Fruit fly (Drosophila melanogaster): ENCODE results near the gene Zyx.

The Zyx gene

dm6 chr4:1029198-1029795 lies 35.5 kb downstream of the Zyx start, which contains the start of gene Mpv17:
Gene Mpv17 (minus strand): TSS chr4:1029361.
- no peak for TF ChIP-seq CG15710 (tag; optimal IDR thresholded peaks at IDR 0.05)
- TF ChIP-seq Pif1B (GFP tag; optimal IDR thresholded peaks at IDR 0.05), result peak; percentile 20

DNA sequence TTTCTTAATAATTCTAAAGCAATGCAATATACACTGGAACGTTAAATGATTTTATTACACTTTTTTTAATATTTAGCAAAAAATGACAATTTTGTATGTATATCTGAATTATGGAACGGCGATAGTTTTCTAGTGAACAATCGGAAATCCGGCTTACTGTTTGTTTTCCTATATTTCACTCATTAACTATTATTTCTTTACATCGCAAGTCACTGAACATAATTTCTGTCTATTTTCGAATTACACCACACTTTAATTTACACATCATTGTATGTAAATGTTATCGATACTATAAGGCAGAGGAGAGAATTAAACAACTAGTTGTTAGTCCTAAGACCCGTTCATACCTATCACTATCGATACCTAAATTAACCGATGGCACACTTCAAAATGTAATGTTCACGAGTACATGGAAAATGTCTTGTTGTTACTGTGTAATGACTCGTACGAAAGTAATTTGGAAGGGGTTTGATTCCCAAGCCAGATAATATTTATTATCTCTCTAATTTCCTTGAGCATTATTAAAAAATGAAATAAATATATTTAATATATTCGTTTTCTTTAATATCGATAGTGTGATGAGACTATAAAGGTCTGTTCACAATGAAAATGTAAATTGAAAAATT lies 37.9 kb downstream of the Zyx start, which contains the start of gene PlexA:
PlexA (minus strand) TSS at position 296 of the 626 bp plus-strand sequence.
- TF ChIP-seq CG14655 (GFP tag; optimal IDR thresholded peaks at IDR 0.05), result peak; percentile 82
- peak; percentile 89 for TF ChIP-seq CG17806 (tag; optimal IDR thresholded peaks at IDR 0.05)
- TF ChIP-seq rn (GFP tag; IDR thresholded peaks at IDR 0.05), result peak; percentile 93
- TF ChIP-seq CG4496 (GFP tag; IDR thresholded peaks at IDR 0.05), result peak; percentile 94; the same call in 2 of the 3 replicates
- peak; percentile 87 for TF ChIP-seq CG12605 (GFP tag; IDR thresholded peaks at IDR 0.05)
- TF ChIP-seq Pif1B (GFP tag; optimal IDR thresholded peaks at IDR 0.05), result peak; percentile 9
- TF ChIP-seq CG32121 (GFP tag; IDR thresholded peaks at IDR 0.05), result peak; percentile 78
- TF ChIP-seq CG10348 (GFP tag; IDR thresholded peaks at IDR 0.05), result no peak; the same call in none of the 2 replicates
- TF ChIP-seq D1 (tag; optimal IDR thresholded peaks at IDR 0.05), result peak; percentile 14
- no peak for TF ChIP-seq CG13204 (GFP tag; optimal IDR thresholded peaks at IDR 0.05)
- TF ChIP-seq CG9948 (tag; optimal IDR thresholded peaks at IDR 0.05), result peak; percentile 76
- no peak for TF ChIP-seq fd96Ca (GFP tag; IDR thresholded peaks at IDR 0.05)
- TF ChIP-seq Ets98B (GFP tag; IDR thresholded peaks at IDR 0.05), result peak; percentile 86
- peak; percentile 49 for TF ChIP-seq gl (tag; optimal IDR thresholded peaks at IDR 0.05)
- peak; percentile 89 for TF ChIP-seq CG15710 (tag; optimal IDR thresholded peaks at IDR 0.05)
- no peak for TF ChIP-seq Pif1A (GFP tag; optimal IDR thresholded peaks at IDR 0.05)
- TF ChIP-seq Snoo (tag; optimal IDR thresholded peaks at IDR 0.05), result peak; percentile 78
- peak; percentile 74 for TF ChIP-seq CG34367 (tag; optimal IDR thresholded peaks at IDR 0.05)
- TF ChIP-seq CG8159 (tag; optimal IDR thresholded peaks at IDR 0.05), result peak; percentile 86
- TF ChIP-seq EcR (GFP tag; optimal IDR thresholded peaks at IDR 0.05), result no peak
- peak; percentile 62 for TF ChIP-seq CG8301 (tag; optimal IDR thresholded peaks at IDR 0.05)

DNA sequence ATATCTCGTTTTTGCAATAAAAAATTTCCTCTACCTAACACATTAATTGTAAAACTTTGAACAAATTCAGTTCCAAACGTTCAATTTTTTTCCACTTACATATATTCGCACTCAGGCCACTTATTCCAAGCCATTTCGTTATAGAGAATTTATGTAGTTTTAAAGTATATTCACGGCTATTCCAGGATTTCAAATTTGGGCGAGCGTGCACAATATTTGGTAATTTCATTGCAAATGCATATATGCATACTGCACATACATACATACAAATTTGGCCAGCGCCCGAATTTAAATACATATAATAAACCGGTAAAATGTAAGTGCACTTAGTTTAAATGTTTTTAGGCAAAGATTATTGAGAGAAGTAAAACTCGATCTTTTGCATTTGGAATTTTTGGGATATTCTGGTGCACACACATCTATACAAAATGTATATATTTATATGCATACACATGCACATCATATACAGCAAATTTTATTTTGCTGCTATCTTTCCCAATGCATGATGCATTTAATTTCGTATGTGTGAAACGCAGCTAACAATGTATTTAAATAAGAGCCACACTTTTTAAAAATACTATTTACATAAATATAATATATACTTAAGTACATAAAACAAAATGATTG lies 38.6 kb downstream of the Zyx start:
- no peak for TF ChIP-seq gl (tag; optimal IDR thresholded peaks at IDR 0.05)
- no peak for TF ChIP-seq CG34367 (tag; optimal IDR thresholded peaks at IDR 0.05)
- TF ChIP-seq Ets98B (GFP tag; IDR thresholded peaks at IDR 0.05), result no peak
- TF ChIP-seq Pif1B (GFP tag; optimal IDR thresholded peaks at IDR 0.05), result no peak
- TF ChIP-seq Pif1A (GFP tag; optimal IDR thresholded peaks at IDR 0.05), result no peak
- no peak for TF ChIP-seq Snoo (tag; optimal IDR thresholded peaks at IDR 0.05)

DNA sequence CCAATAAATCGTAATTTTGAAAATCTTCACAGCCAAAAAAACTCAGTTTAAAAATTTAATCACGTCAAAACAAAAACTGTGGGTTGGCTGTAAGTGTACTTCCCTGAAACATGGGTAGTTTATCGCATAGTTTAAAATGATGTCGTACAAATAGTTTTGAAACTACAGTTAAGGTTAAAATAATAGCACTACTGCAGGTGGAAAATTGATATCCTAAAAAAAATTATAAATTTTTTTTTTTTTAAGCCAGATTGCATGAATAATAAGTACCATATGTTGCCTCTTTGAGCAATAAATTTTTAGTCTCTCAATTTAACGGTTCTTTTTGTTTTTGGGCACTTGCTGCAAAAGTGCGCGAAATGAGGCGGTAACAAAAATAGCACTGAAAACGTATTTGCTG lies 39.7 kb downstream of the Zyx start:
- TF ChIP-seq Pif1A (GFP tag; optimal IDR thresholded peaks at IDR 0.05), result no peak
- no peak for TF ChIP-seq rn (GFP tag; IDR thresholded peaks at IDR 0.05)

DNA sequence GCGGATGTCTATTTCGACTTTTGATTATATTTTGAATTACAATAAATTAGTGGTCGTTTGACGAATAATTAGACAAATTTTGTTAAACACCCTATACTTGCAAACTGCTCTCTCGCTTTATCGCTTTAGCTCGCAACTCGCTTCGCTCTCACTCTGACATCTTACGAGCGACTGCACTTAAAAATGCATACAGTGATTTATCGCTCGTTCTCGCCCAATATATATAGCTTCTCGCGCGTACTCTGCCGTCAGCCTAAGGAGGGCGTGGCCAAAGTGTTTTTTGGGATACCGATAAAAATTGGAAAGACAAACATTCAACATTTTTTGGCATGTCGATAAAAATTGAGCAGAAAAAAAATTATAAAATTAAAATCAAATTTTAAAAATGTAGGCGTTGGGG lies 56.4 kb downstream of the Zyx start:
- no peak for TF ChIP-seq CG15710 (tag; optimal IDR thresholded peaks at IDR 0.05)
- TF ChIP-seq CG34367 (tag; optimal IDR thresholded peaks at IDR 0.05), result no peak
- no peak for TF ChIP-seq Snoo (tag; optimal IDR thresholded peaks at IDR 0.05)
